Worm (Caenorhabditis elegans) whole organism, midembryonic: ENCODE data around the gene cdh-12.

Experiments used
- T22C8.4 ChIP-seq: fragments of 200-800 bp; sonication (Bioruptor generic); IDR thresholded peaks from 2 replicates; pipeline ENCODE4 v1.3.6; 2022; ENCODE audit warnings: missing genetic modification characterization, missing compliant biosample characterization
- cog-1 ChIP-seq: sonication (generic microtip); optimal IDR thresholded peaks from 2 replicates; lab custom pipeline; 2016; ENCODE audit warnings: missing genetic modification characterization, missing compliant biosample characterization
- flt-1 ChIP-seq: fragments of 200-800 bp; sonication (Bioruptor generic); IDR thresholded peaks from 2 replicates; pipeline ENCODE4 v1.3.6; 2022; ENCODE audit warnings: missing genetic modification characterization, missing compliant biosample characterization
- klf-2 ChIP-seq: fragments of 200-800 bp; sonication (Bioruptor generic); conservative IDR thresholded peaks from 2 replicates; pipeline ENCODE4 v1.3.6; 2022; ENCODE audit warnings: missing genetic modification reagents, missing genetic modification characterization, missing compliant biosample characterization
- med-1 ChIP-seq: sonication (generic microtip); optimal IDR thresholded peaks from 2 replicates; lab custom pipeline; 2017; ENCODE audit warnings: missing genetic modification characterization, mild to moderate bottlenecking, missing compliant biosample characterization, antibody characterized with exemption, missing genetic modification reagents; ENCODE audit not compliant: insufficient read depth
- ref-1 ChIP-seq: fragments of 200-800 bp; sonication (Bioruptor generic); conservative IDR thresholded peaks from 2 replicates; pipeline ENCODE4 v1.3.6; 2022; ENCODE audit warnings: missing genetic modification reagents, missing genetic modification characterization, missing compliant biosample characterization
- tab-1 ChIP-seq: fragments of 200-800 bp; sonication (Bioruptor generic); IDR thresholded peaks from 2 replicates; pipeline ENCODE4 v1.3.6; 2022; ENCODE audit warnings: missing genetic modification characterization, missing compliant biosample characterization
- ztf-23 ChIP-seq: fragments of 200-800 bp; sonication (Bioruptor generic); IDR thresholded peaks from 2 replicates; pipeline ENCODE4 v1.3.6; 2022; ENCODE audit warnings: missing genetic modification reagents, missing genetic modification characterization, missing compliant biosample characterization
- ztf-29 ChIP-seq: fragments of 200-800 bp; sonication (Bioruptor generic); IDR thresholded peaks from 2 replicates; pipeline ENCODE4 v1.3.6; 2022; ENCODE audit warnings: missing genetic modification reagents, missing genetic modification characterization, missing compliant biosample characterization

cdh-12 gene

ce11 chrIII:1226256-1226655, 74.4 kb downstream of the cdh-12 start:
- no peak for TF ChIP-seq tab-1
- TF ChIP-seq T22C8.4 (GFP tag; lab: Robert Waterston, UW) = no peak
- 0 out of 2 replicates have a peak, but pooled peaks have one; percentile 9 for TF ChIP-seq ztf-23 (GFP tag; lab: Robert Waterston, UW)

DNA sequence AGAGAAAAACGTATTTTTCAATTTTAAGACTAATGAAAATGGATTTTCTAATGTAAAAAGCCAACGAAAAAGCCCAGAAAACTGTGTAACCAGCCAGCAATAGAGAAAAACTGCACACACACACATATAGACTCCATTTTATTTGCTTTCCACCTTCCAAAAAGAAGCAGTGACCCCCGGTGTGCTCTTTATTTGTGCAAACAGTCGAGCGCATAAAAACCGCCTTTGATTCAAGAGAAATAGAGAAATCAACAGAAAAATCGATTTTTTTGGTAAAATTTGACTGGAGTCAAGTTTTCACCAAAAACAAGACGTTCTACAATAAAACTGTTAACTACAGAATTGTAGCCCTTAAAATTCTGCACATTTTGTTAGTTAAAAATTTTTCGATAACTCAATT, 76.7 kb downstream of the cdh-12 start:
- no peak for TF ChIP-seq ztf-29 (GFP tag; lab: Robert Waterston, UW)
- TF ChIP-seq klf-2 = no peak
- no peak for TF ChIP-seq ztf-23 (GFP tag; lab: Robert Waterston, UW)
- no peak for TF ChIP-seq T22C8.4 (GFP tag; lab: Robert Waterston, UW)
- no peak for TF ChIP-seq med-1 (GFP tag; lab: Kevin White, UChicago)
- TF ChIP-seq flt-1 = no peak
- no peak for TF ChIP-seq cog-1
- TF ChIP-seq ref-1 = no peak
- no peak for TF ChIP-seq tab-1

ce11 chrIII:1229510-1229909, 77.7 kb downstream of the cdh-12 start:
- no peak for TF ChIP-seq T22C8.4 (GFP tag; lab: Robert Waterston, UW)
- TF ChIP-seq ref-1 = no peak
- TF ChIP-seq med-1 (GFP tag; lab: Kevin White, UChicago) = no peak
- no peak for TF ChIP-seq flt-1
- TF ChIP-seq ztf-23 (GFP tag; lab: Robert Waterston, UW) = no peak
- TF ChIP-seq klf-2 = no peak
- TF ChIP-seq cog-1 = no peak
- no peak for TF ChIP-seq tab-1
- no peak for TF ChIP-seq ztf-29 (GFP tag; lab: Robert Waterston, UW)

DNA sequence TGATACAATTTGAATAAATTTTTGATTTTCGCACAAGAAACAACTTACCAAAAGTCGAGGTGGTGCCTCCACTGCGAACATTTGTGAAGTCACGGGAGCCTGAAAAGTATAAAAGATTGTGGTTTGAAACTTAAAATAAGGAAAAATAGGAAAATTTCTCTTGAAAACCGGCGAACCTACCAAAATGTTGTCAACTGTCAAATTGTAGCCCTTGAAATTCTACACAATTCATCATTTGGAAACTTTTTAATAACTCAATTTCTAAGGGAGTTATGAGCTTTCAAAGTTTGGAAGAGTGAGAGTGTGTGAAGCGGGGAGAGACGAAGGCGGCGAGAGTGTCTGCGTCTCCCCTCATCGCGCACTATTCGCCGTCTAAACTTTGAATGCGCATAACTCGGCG, 78.3 kb downstream of the cdh-12 start, which contains the start of gene pes-4:
Gene pes-4 (minus strand): TSS at position 101 of the 400 bp plus-strand sequence.
- TF ChIP-seq ref-1 = no peak
- TF ChIP-seq ztf-29 (GFP tag; lab: Robert Waterston, UW) = no peak
- no peak for TF ChIP-seq med-1 (GFP tag; lab: Kevin White, UChicago)
- no peak for TF ChIP-seq T22C8.4 (GFP tag; lab: Robert Waterston, UW)
- TF ChIP-seq klf-2 = no peak
- no peak for TF ChIP-seq ztf-23 (GFP tag; lab: Robert Waterston, UW)
- TF ChIP-seq tab-1 = no peak
- no peak for TF ChIP-seq cog-1
- no peak for TF ChIP-seq flt-1

- TF ChIP-seq klf-2 (no peak), T22C8.4 (GFP tag; lab: Robert Waterston, UW) (no peak), ref-1 (no peak), tab-1 (no peak), ztf-29 (GFP tag; lab: Robert Waterston, UW) (no peak), ztf-23 (GFP tag; lab: Robert Waterston, UW) (no peak), med-1 (GFP tag; lab: Kevin White, UChicago) (no peak), cog-1 (no peak), flt-1 (no peak)
Measured at ce11 chrIII:1230672-1231071, 78.8 kb downstream of the cdh-12 start.
